Worm (Caenorhabditis elegans) whole organism, L1 larva: ENCODE measurements around the gene Y50D4A.4.

Experiments used
- efl-3 ChIP-seq: fragments of 200-800 bp; sonication (Bioruptor generic); optimal IDR thresholded peaks from 2 replicates; lab custom pipeline; 2018; ENCODE audit warnings: mild to moderate bottlenecking, missing genetic modification characterization, missing compliant biosample characterization
- elt-2 ChIP-seq: sonication (generic microtip); optimal IDR thresholded peaks from 2 replicates; lab custom pipeline; 2016; ENCODE audit warnings: missing genetic modification characterization, mild to moderate bottlenecking, inconsistent platforms, missing compliant biosample characterization, missing genetic modification reagents
- ets-5 ChIP-seq: fragments of 200-800 bp; sonication (Bioruptor generic); IDR thresholded peaks from 2 replicates; pipeline ENCODE4 v1.3.6; 2022; ENCODE audit warnings: missing genetic modification characterization, missing compliant biosample characterization
- jun-1 ChIP-seq: fragments of 150-350 bp; optimal IDR thresholded peaks from 2 replicates; lab custom pipeline; 2014; ENCODE audit warnings: missing biosample characterization, missing genetic modification reagents, missing genetic modification characterization
- lin-15B ChIP-seq: fragments of 150-350 bp; sonication (generic microtip); optimal IDR thresholded peaks from 3 replicates; lab custom pipeline; 2014; ENCODE audit warnings: missing biosample characterization, missing genetic modification characterization
- mef-2 ChIP-seq: fragments of 150-350 bp; optimal IDR thresholded peaks from 2 replicates; lab custom pipeline; 2014; ENCODE audit warnings: missing biosample characterization, missing genetic modification characterization
- nhr-19 ChIP-seq: fragments of 200-800 bp; sonication (Bioruptor generic); conservative IDR thresholded peaks from 2 replicates; pipeline ENCODE4 v1.3.6; 2022; ENCODE audit warnings: missing genetic modification characterization, missing compliant biosample characterization
- nhr-77 ChIP-seq: fragments of 150-350 bp; optimal IDR thresholded peaks from 2 replicates; lab custom pipeline; 2014; ENCODE audit warnings: missing biosample characterization, missing genetic modification characterization
- nhr-90 ChIP-seq: sonication (generic microtip); optimal IDR thresholded peaks from 2 replicates; lab custom pipeline; 2016; ENCODE audit warnings: mild to moderate bottlenecking, missing genetic modification characterization, missing compliant biosample characterization; ENCODE audit not compliant: poor library complexity
- skn-1 ChIP-seq: fragments of 150-350 bp; optimal IDR thresholded peaks from 2 replicates; lab custom pipeline; 2014; ENCODE audit warnings: missing biosample characterization, missing genetic modification characterization
- unc-86 ChIP-seq: sonication (generic microtip); optimal IDR thresholded peaks from 2 replicates; lab custom pipeline; 2016; ENCODE audit warnings: missing genetic modification characterization, missing compliant biosample characterization

ce11 chrV:1244021-1244708, 48.2 kb upstream of the Y50D4A.4 start:
- TF ChIP-seq lin-15B (tag; lab: Kevin White, UChicago) (no peak), elt-2 (tag; lab: Kevin White, UChicago) (no peak), jun-1 (no peak), efl-3 (no peak), unc-86 (no peak), nhr-77 (tag; lab: Kevin White, UChicago) (no peak), mef-2 (tag; lab: Kevin White, UChicago) (no peak), skn-1 (tag; lab: Kevin White, UChicago) (no peak), nhr-19 (no peak), ets-5 (GFP tag; lab: Robert Waterston, UW) (no peak), nhr-90 (no peak)
